Worm (Caenorhabditis elegans) whole organism, late embryonic: Measurements from ENCODE around the gene gadr-3.

ENCODE experiments used
- C38D4.7 ChIP-seq: fragments of 200-800 bp; sonication (Bioruptor generic); optimal IDR thresholded peaks from 2 replicates; lab custom pipeline; 2018; ENCODE audit warnings: mild to moderate bottlenecking, missing genetic modification characterization, moderate library complexity, missing compliant biosample characterization
- F13H6.1 ChIP-seq: sonication (generic microtip); optimal IDR thresholded peaks from 2 replicates; lab custom pipeline; 2016; ENCODE audit warnings: missing genetic modification characterization, missing compliant biosample characterization
- K09A11.1 ChIP-seq: sonication (generic microtip); optimal IDR thresholded peaks from 2 replicates; lab custom pipeline; 2017; ENCODE audit warnings: antibody characterized with exemption, mild to moderate bottlenecking, missing genetic modification characterization, missing compliant biosample characterization; ENCODE audit not compliant: insufficient read depth
- Y22D7AL.16 ChIP-seq: sonication (generic microtip); optimal IDR thresholded peaks from 2 replicates; lab custom pipeline; 2016; ENCODE audit warnings: missing genetic modification characterization, missing compliant biosample characterization
- ahr-1 ChIP-seq: sonication (generic microtip); optimal IDR thresholded peaks from 2 replicates; lab custom pipeline; 2016; ENCODE audit warnings: missing genetic modification characterization, missing compliant biosample characterization
- ama-1 ChIP-seq: fragments of 150-350 bp; optimal IDR thresholded peaks from 2 replicates; lab custom pipeline; 2014
- ceh-14 ChIP-seq: sonication (generic microtip); optimal IDR thresholded peaks from 2 replicates; lab custom pipeline; 2016; ENCODE audit warnings: missing genotype, missing genetic modification characterization, missing compliant biosample characterization
- ceh-18 ChIP-seq: sonication (generic microtip); optimal IDR thresholded peaks from 2 replicates; lab custom pipeline; 2016; ENCODE audit warnings: missing genetic modification characterization, missing compliant biosample characterization
- ceh-19 ChIP-seq: fragments of 200-800 bp; sonication (Bioruptor generic); optimal IDR thresholded peaks from 2 replicates; lab custom pipeline; 2018; ENCODE audit warnings: mild to moderate bottlenecking, missing genetic modification characterization, missing compliant biosample characterization
- ceh-2 ChIP-seq: sonication (generic microtip); optimal IDR thresholded peaks from 2 replicates; lab custom pipeline; 2016; ENCODE audit warnings: missing genotype, missing genetic modification characterization, missing compliant biosample characterization
- ceh-24 ChIP-seq: sonication (generic microtip); optimal IDR thresholded peaks from 2 replicates; lab custom pipeline; 2016; ENCODE audit warnings: mild to moderate bottlenecking, missing genetic modification characterization, missing compliant biosample characterization
- ceh-31 ChIP-seq: sonication (generic microtip); optimal IDR thresholded peaks from 2 replicates; lab custom pipeline; 2016; ENCODE audit warnings: missing genetic modification characterization, missing compliant biosample characterization
- ceh-34 ChIP-seq: sonication (generic microtip); optimal IDR thresholded peaks from 2 replicates; lab custom pipeline; 2016; ENCODE audit warnings: mild to moderate bottlenecking, missing genetic modification characterization, missing compliant biosample characterization
- ceh-48 ChIP-seq: sonication (generic microtip); optimal IDR thresholded peaks from 2 replicates; lab custom pipeline; 2016; ENCODE audit warnings: missing genetic modification characterization, inconsistent platforms, missing compliant biosample characterization
- ceh-6 ChIP-seq: fragments of 200-800 bp; sonication (Bioruptor generic); optimal IDR thresholded peaks from 2 replicates; lab custom pipeline; 2018; ENCODE audit warnings: mild to moderate bottlenecking, missing genetic modification characterization, missing compliant biosample characterization
- che-1 ChIP-seq: sonication (generic microtip); optimal IDR thresholded peaks from 2 replicates; lab custom pipeline; 2016; ENCODE audit warnings: mild to moderate bottlenecking, missing genetic modification characterization, missing compliant biosample characterization
- eyg-1 ChIP-seq: sonication (generic microtip); optimal IDR thresholded peaks from 2 replicates; lab custom pipeline; 2016; ENCODE audit warnings: missing genotype, missing genetic modification characterization, missing compliant biosample characterization
- fkh-10 ChIP-seq: fragments of 150-350 bp; optimal IDR thresholded peaks from 2 replicates; lab custom pipeline; 2014; ENCODE audit warnings: missing biosample characterization, missing genetic modification reagents, missing genetic modification characterization
- fkh-6 ChIP-seq: sonication (generic microtip); optimal IDR thresholded peaks from 2 replicates; lab custom pipeline; 2016; ENCODE audit warnings: missing genetic modification characterization, missing compliant biosample characterization
- gmeb-2 ChIP-seq: sonication (generic microtip); optimal IDR thresholded peaks from 2 replicates; lab custom pipeline; 2016; ENCODE audit warnings: missing genetic modification characterization, inconsistent platforms, missing compliant biosample characterization
- hlh-13 ChIP-seq: fragments of 200-800 bp; sonication (Bioruptor generic); optimal IDR thresholded peaks from 2 replicates; lab custom pipeline; 2018; ENCODE audit warnings: mild to moderate bottlenecking, missing genetic modification characterization, missing compliant biosample characterization
- lim-6 ChIP-seq: sonication (generic microtip); optimal IDR thresholded peaks from 2 replicates; lab custom pipeline; 2016; ENCODE audit warnings: missing genetic modification characterization, missing compliant biosample characterization
- lin-11 ChIP-seq: fragments of 200-800 bp; sonication (Bioruptor generic); optimal IDR thresholded peaks from 2 replicates; lab custom pipeline; 2018; ENCODE audit warnings: mild to moderate bottlenecking, missing genetic modification characterization, missing compliant biosample characterization
- mec-3 ChIP-seq: sonication (generic microtip); optimal IDR thresholded peaks from 2 replicates; lab custom pipeline; 2016; ENCODE audit warnings: borderline replicate concordance, missing genetic modification characterization, missing compliant biosample characterization
- nfya-1 ChIP-seq: sonication (generic microtip); optimal IDR thresholded peaks from 2 replicates; lab custom pipeline; 2017; ENCODE audit warnings: missing genetic modification characterization, mild to moderate bottlenecking, missing compliant biosample characterization, antibody characterized with exemption, moderate library complexity
- nhr-11 ChIP-seq: fragments of 150-350 bp; optimal IDR thresholded peaks from 2 replicates; lab custom pipeline; 2014; ENCODE audit warnings: missing biosample characterization, missing genetic modification characterization
- nhr-232 ChIP-seq: sonication (generic microtip); optimal IDR thresholded peaks from 2 replicates; lab custom pipeline; 2016; ENCODE audit warnings: missing genetic modification characterization, missing compliant biosample characterization
- pag-3 ChIP-seq: sonication (generic microtip); optimal IDR thresholded peaks from 2 replicates; lab custom pipeline; 2016; ENCODE audit warnings: missing compliant biosample characterization, missing genetic modification characterization, borderline replicate concordance
- pax-1 ChIP-seq: fragments of 150-350 bp; optimal IDR thresholded peaks from 2 replicates; lab custom pipeline; 2014; ENCODE audit warnings: missing biosample characterization, missing genetic modification characterization
- pha-2 ChIP-seq: sonication (generic microtip); optimal IDR thresholded peaks from 2 replicates; lab custom pipeline; 2017; ENCODE audit warnings: mild to moderate bottlenecking, missing genetic modification characterization, missing compliant biosample characterization
- pha-4 ChIP-seq: fragments of 150-350 bp; optimal IDR thresholded peaks from 2 replicates; lab custom pipeline; 2018; ENCODE audit warnings: missing biosample characterization, missing genetic modification reagents, missing genetic modification characterization
- pqm-1 ChIP-seq: sonication (generic microtip); optimal IDR thresholded peaks from 2 replicates; lab custom pipeline; 2016; ENCODE audit warnings: missing genetic modification characterization, missing compliant biosample characterization
- pros-1 ChIP-seq: fragments of 150-350 bp; optimal IDR thresholded peaks from 2 replicates; lab custom pipeline; 2014; ENCODE audit warnings: missing biosample characterization, missing genetic modification reagents, missing genetic modification characterization
- ref-2 ChIP-seq: sonication (generic microtip); optimal IDR thresholded peaks from 2 replicates; lab custom pipeline; 2016; ENCODE audit warnings: missing genetic modification characterization, missing compliant biosample characterization
- sdc-2 ChIP-seq: sonication (generic microtip); optimal IDR thresholded peaks from 2 replicates; lab custom pipeline; 2016; ENCODE audit warnings: missing genotype, missing genetic modification characterization, missing compliant biosample characterization
- sox-2 ChIP-seq: fragments of 200-800 bp; sonication (Bioruptor generic); IDR thresholded peaks from 2 replicates; pipeline ENCODE4 v1.3.6; 2022; ENCODE audit warnings: missing genetic modification reagents, missing genetic modification characterization, missing compliant biosample characterization
- tbx-2 ChIP-seq: sonication (generic microtip); optimal IDR thresholded peaks from 2 replicates; lab custom pipeline; 2016; ENCODE audit warnings: missing genetic modification characterization, missing compliant biosample characterization
- ttx-3 ChIP-seq: sonication (generic microtip); optimal IDR thresholded peaks from 2 replicates; lab custom pipeline; 2016; ENCODE audit warnings: missing genetic modification reagents, missing genetic modification characterization, missing compliant biosample characterization
- ztf-16 ChIP-seq: sonication (generic microtip); optimal IDR thresholded peaks from 2 replicates; lab custom pipeline; 2017; ENCODE audit warnings: missing genetic modification characterization, missing compliant biosample characterization

The gadr-3 gene

ce11 chrIII:6260115-6260514, 25.7 kb downstream of the gadr-3 start, which contains the start of gene srg-2:
srg-2 (minus strand) TSS chrIII:6260215.
- TF ChIP-seq che-1 = no peak
- TF ChIP-seq ceh-48 (tag; lab: Kevin White, UChicago) = no peak
- TF ChIP-seq ttx-3 (tag; lab: Kevin White, UChicago) = no peak
- TF ChIP-seq mec-3 (tag; lab: Kevin White, UChicago) = no peak
- TF ChIP-seq F13H6.1 (tag; lab: Kevin White, UChicago) = no peak
- TF ChIP-seq pros-1 = no peak
- TF ChIP-seq eyg-1 (tag; lab: Kevin White, UChicago) = no peak
- no peak for TF ChIP-seq C38D4.7 (GFP tag; lab: Kevin White, UChicago)
- TF ChIP-seq ceh-14 (tag; lab: Kevin White, UChicago) = no peak
- TF ChIP-seq ceh-31 (tag; lab: Kevin White, UChicago) = no peak
- TF ChIP-seq nfya-1 (tag; lab: Kevin White, UChicago) = no peak
- no peak for TF ChIP-seq pqm-1 (tag; lab: Kevin White, UChicago)
- no peak for TF ChIP-seq sox-2 (GFP tag; lab: Robert Waterston, UW)
- TF ChIP-seq ztf-16 (tag; lab: Kevin White, UChicago) = no peak
- TF ChIP-seq tbx-2 (tag; lab: Kevin White, UChicago) = no peak
- no peak for TF ChIP-seq sdc-2

- TF ChIP-seq ttx-3 (tag; lab: Kevin White, UChicago) (no peak), sox-2 (GFP tag; lab: Robert Waterston, UW) (no peak), Y22D7AL.16 (tag; lab: Kevin White, UChicago) (no peak), ceh-24 (tag; lab: Kevin White, UChicago) (no peak), ceh-34 (tag; lab: Kevin White, UChicago) (no peak), ref-2 (tag; lab: Kevin White, UChicago) (no peak)
These were observed 27.5 kb downstream of the gadr-3 start, which contains the start of gene srg-1 for ce11 chrIII:6258262-6258661. srg-1 (minus strand) TSS chrIII:6258362.

DNA sequence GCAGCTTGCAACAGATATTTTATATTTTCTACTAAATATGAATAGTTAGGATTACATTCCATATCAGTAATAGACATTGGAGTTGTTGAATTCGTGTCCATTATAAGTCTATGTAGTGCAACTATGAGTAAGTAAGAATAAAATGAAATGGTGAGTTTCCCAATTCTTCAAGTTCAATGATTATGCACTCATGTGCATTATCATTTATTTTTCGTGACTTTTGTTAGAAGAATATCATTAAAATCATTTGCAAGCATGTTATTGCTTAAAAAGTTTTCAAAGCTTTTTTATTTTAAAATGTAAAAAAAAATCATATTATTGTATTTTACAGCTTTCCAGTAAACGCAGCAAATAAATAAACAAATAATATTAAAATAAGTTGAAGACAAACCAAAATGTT, 29.1 kb downstream of the gadr-3 start, which contains the start of gene srg-9:
TSS of gene srg-9 (minus strand) at position 101 of the 400 bp plus-strand sequence.
- no peak for TF ChIP-seq fkh-10 (GFP tag; lab: Kevin White, UChicago)
- no peak for TF ChIP-seq ahr-1 (tag; lab: Kevin White, UChicago)
- TF ChIP-seq ref-2 (tag; lab: Kevin White, UChicago) = no peak
- TF ChIP-seq K09A11.1 = no peak
- no peak for TF ChIP-seq ztf-16 (tag; lab: Kevin White, UChicago)
- no peak for TF ChIP-seq ceh-6 (GFP tag; lab: Kevin White, UChicago)
- no peak for TF ChIP-seq pax-1
- no peak for TF ChIP-seq lin-11 (tag; lab: Kevin White, UChicago)
- no peak for TF ChIP-seq ama-1
- no peak for TF ChIP-seq nhr-11 (tag; lab: Kevin White, UChicago)
- no peak for TF ChIP-seq pha-2 (tag; lab: Kevin White, UChicago)
- no peak for TF ChIP-seq fkh-6 (tag; lab: Kevin White, UChicago)
- no peak for TF ChIP-seq ceh-14 (tag; lab: Kevin White, UChicago)
- TF ChIP-seq gmeb-2 = no peak
- no peak for TF ChIP-seq nhr-232 (tag; lab: Kevin White, UChicago)
- no peak for TF ChIP-seq ceh-2 (tag; lab: Kevin White, UChicago)
- TF ChIP-seq sdc-2 = no peak
- no peak for TF ChIP-seq mec-3 (tag; lab: Kevin White, UChicago)
- TF ChIP-seq pha-4 (tag; lab: Kevin White, UChicago) = no peak
- no peak for TF ChIP-seq hlh-13 (GFP tag; lab: Kevin White, UChicago)

- no peak for TF ChIP-seq hlh-13 (GFP tag; lab: Kevin White, UChicago)
- TF ChIP-seq pag-3 (tag; lab: Kevin White, UChicago) = no peak
- TF ChIP-seq ceh-14 (tag; lab: Kevin White, UChicago) = no peak
- TF ChIP-seq sox-2 (GFP tag; lab: Robert Waterston, UW) = no peak
- no peak for TF ChIP-seq pqm-1 (tag; lab: Kevin White, UChicago)
- TF ChIP-seq ceh-24 (tag; lab: Kevin White, UChicago) = no peak
- TF ChIP-seq ceh-18 (tag; lab: Kevin White, UChicago) = no peak
- TF ChIP-seq ceh-19 (GFP tag; lab: Kevin White, UChicago) = no peak
- no peak for TF ChIP-seq lim-6 (tag; lab: Kevin White, UChicago)
- TF ChIP-seq nhr-232 (tag; lab: Kevin White, UChicago) = no peak
- no peak for TF ChIP-seq tbx-2 (tag; lab: Kevin White, UChicago)
- TF ChIP-seq ztf-16 (tag; lab: Kevin White, UChicago) = no peak
- TF ChIP-seq, all 69 proteins: peak for 0
These were observed 31.1 kb downstream of the gadr-3 start, which contains the start of gene srg-8 for ce11 chrIII:6254737-6255136. srg-8 (minus strand) TSS chrIII:6254837.
